Fruit fly (Drosophila melanogaster) whole organism, embryonic: Measurements from ENCODE around the gene Mtpalpha.

Experiments
- Atf3 ChIP-seq: fragments of 200-800 bp; sonication (Bioruptor generic); optimal IDR thresholded peaks from 3 replicates; lab custom pipeline; 2016; ENCODE audit warnings: missing biosample characterization, missing genetic modification characterization
- Atf6 ChIP-seq: fragments of 200-800 bp; sonication (Bioruptor generic); IDR thresholded peaks from 2 replicates; pipeline ENCODE4 v1.3.6; 2022; ENCODE audit warnings: missing biosample characterization, missing genetic modification characterization
- B-H1 ChIP-seq: fragments of 200-800 bp; sonication (Bioruptor generic); IDR thresholded peaks from 3 replicates; pipeline ENCODE4 v1.3.6; 2022; ENCODE audit warnings: missing biosample characterization, missing genetic modification characterization
- CG10274 ChIP-seq: fragments of 200-800 bp; sonication (Bioruptor generic); optimal IDR thresholded peaks from 3 replicates; lab custom pipeline; 2017; ENCODE audit warnings: missing biosample characterization, mild to moderate bottlenecking, missing genetic modification characterization
- CG10431 ChIP-seq: fragments of 200-800 bp; sonication (Bioruptor generic); optimal IDR thresholded peaks from 3 replicates; lab custom pipeline; 2018; ENCODE audit warnings: missing biosample characterization, mild to moderate bottlenecking, missing genetic modification characterization
- CG10565 ChIP-seq: fragments of 200-800 bp; sonication (Bioruptor generic); optimal IDR thresholded peaks from 3 replicates; lab custom pipeline; 2016; ENCODE audit warnings: missing biosample characterization, mild to moderate bottlenecking, missing genetic modification characterization
- CG11093 ChIP-seq: fragments of 200-800 bp; sonication (Bioruptor generic); IDR thresholded peaks from 3 replicates; pipeline ENCODE4 v1.3.6; 2022; ENCODE audit warnings: missing biosample characterization, missing genetic modification characterization
- CG12155 ChIP-seq: fragments of 200-800 bp; sonication (Bioruptor generic); optimal IDR thresholded peaks from 3 replicates; lab custom pipeline; 2016; ENCODE audit warnings: missing biosample characterization, missing genetic modification characterization
- CG1233 ChIP-seq: fragments of 200-800 bp; sonication (Bioruptor generic); optimal IDR thresholded peaks from 4 replicates; lab custom pipeline; 2018; ENCODE audit warnings: missing biosample characterization, mild to moderate bottlenecking, missing genetic modification characterization
- CG12659 ChIP-seq: fragments of 200-800 bp; sonication (Bioruptor generic); optimal IDR thresholded peaks from 3 replicates; lab custom pipeline; 2017; ENCODE audit warnings: mild to moderate bottlenecking, missing biosample characterization, missing genetic modification reagents, missing genetic modification characterization
- CG12942 ChIP-seq: fragments of 200-800 bp; sonication (Bioruptor generic); optimal IDR thresholded peaks from 3 replicates; lab custom pipeline; 2016; ENCODE audit warnings: missing biosample characterization, missing genetic modification characterization
- CG14050 ChIP-seq: fragments of 200-800 bp; sonication (Bioruptor generic); IDR thresholded peaks from 3 replicates; pipeline ENCODE4 v1.3.6; 2022; ENCODE audit warnings: missing biosample characterization, missing genetic modification characterization
- CG1602 ChIP-seq: fragments of 200-800 bp; sonication (Bioruptor generic); optimal IDR thresholded peaks from 3 replicates; lab custom pipeline; 2016; ENCODE audit warnings: missing biosample characterization, missing genetic modification characterization
- CG17802 ChIP-seq: fragments of 200-800 bp; sonication (Bioruptor generic); optimal IDR thresholded peaks from 2 replicates; lab custom pipeline; 2018; ENCODE audit warnings: missing biosample characterization, mild to moderate bottlenecking, missing genetic modification characterization, moderate library complexity
- CG18011 ChIP-seq: fragments of 200-800 bp; sonication (Bioruptor generic); optimal IDR thresholded peaks from 2 replicates; lab custom pipeline; 2017; ENCODE audit warnings: missing biosample characterization, missing genetic modification characterization, mild to moderate bottlenecking, moderate library complexity, missing genotype
- CG1832 ChIP-seq: fragments of 200-800 bp; sonication (Bioruptor generic); optimal IDR thresholded peaks from 2 replicates; lab custom pipeline; 2017; ENCODE audit warnings: missing biosample characterization, mild to moderate bottlenecking, missing genetic modification characterization, inconsistent platforms
- CG18476 ChIP-seq: fragments of 200-800 bp; sonication (Bioruptor generic); optimal IDR thresholded peaks from 2 replicates; lab custom pipeline; 2016; ENCODE audit warnings: missing biosample characterization, mild to moderate bottlenecking, missing genetic modification characterization
- CG31224 ChIP-seq: fragments of 200-800 bp; sonication (Bioruptor generic); IDR thresholded peaks from 2 replicates; pipeline ENCODE4 v1.3.6; 2022; ENCODE audit warnings: missing biosample characterization, missing genetic modification characterization
- CG31441 ChIP-seq: fragments of 200-800 bp; sonication (Bioruptor generic); IDR thresholded peaks from 2 replicates; pipeline ENCODE4 v1.3.6; 2022; ENCODE audit warnings: missing biosample characterization, missing genetic modification characterization
- CG32532 ChIP-seq: fragments of 200-800 bp; sonication (Bioruptor generic); IDR thresholded peaks from 2 replicates; pipeline ENCODE4 v1.3.6; 2022; ENCODE audit warnings: missing biosample characterization, missing genetic modification characterization
- CG6272 ChIP-seq: fragments of 200-800 bp; sonication (Bioruptor generic); IDR thresholded peaks from 2 replicates; pipeline ENCODE4 v1.3.6; 2022; ENCODE audit warnings: missing biosample characterization, missing genetic modification characterization
- CG6765 ChIP-seq: fragments of 200-800 bp; sonication (Bioruptor generic); optimal IDR thresholded peaks from 3 replicates; lab custom pipeline; 2017; ENCODE audit warnings: missing biosample characterization, mild to moderate bottlenecking, missing genetic modification characterization
- CG9437 ChIP-seq: fragments of 200-800 bp; sonication (Bioruptor generic); optimal IDR thresholded peaks from 2 replicates; lab custom pipeline; 2018; ENCODE audit warnings: missing biosample characterization, mild to moderate bottlenecking, missing genetic modification characterization
- Chrac-16 ChIP-seq: fragments of 200-800 bp; sonication (Bioruptor generic); optimal IDR thresholded peaks from 3 replicates; lab custom pipeline; 2016; ENCODE audit warnings: missing biosample characterization, missing genetic modification characterization
- D ChIP-seq, 2 experiments: fragments of 200-800 bp in 1 of 2; fragments of >200 bp in 1 of 2; sonication (Bioruptor generic) in 1 of 2; optimal IDR thresholded peaks; 2 replicates in 1 of 2; 3 replicates in 1 of 2; lab custom pipeline; 2017; ENCODE audit warnings: mild to moderate bottlenecking in 1 of 2, missing biosample characterization in 1 of 2, missing genetic modification characterization in 1 of 2, missing genetic modification reagents in 1 of 2
- Dip2 ChIP-seq: fragments of 200-800 bp; sonication (Bioruptor generic); IDR thresholded peaks from 2 replicates; pipeline ENCODE4 v1.3.6; 2022; ENCODE audit warnings: missing biosample characterization, missing genetic modification characterization
- Doc3 ChIP-seq: fragments of 200-800 bp; sonication (Bioruptor generic); IDR thresholded peaks from 3 replicates; pipeline ENCODE4 v1.3.6; 2022; ENCODE audit warnings: missing biosample characterization, missing genetic modification characterization; ENCODE audit not compliant: partially characterized antibody
- Hand ChIP-seq: fragments of 200-800 bp; sonication (Bioruptor generic); optimal IDR thresholded peaks from 2 replicates; lab custom pipeline; 2017; ENCODE audit warnings: mild to moderate bottlenecking, missing biosample characterization, missing genetic modification reagents, missing genetic modification characterization
- Lhr ChIP-seq: fragments of 200-800 bp; sonication (Bioruptor generic); optimal IDR thresholded peaks from 3 replicates; lab custom pipeline; 2017; ENCODE audit warnings: mild to moderate bottlenecking, missing biosample characterization, missing genetic modification reagents, missing genetic modification characterization
- MBD-R2 ChIP-seq: fragments of 200-800 bp; sonication (Bioruptor generic); IDR thresholded peaks from 2 replicates; pipeline ENCODE4 v1.3.6; 2022; ENCODE audit warnings: missing biosample characterization, missing genetic modification characterization
- Mes4 ChIP-seq: fragments of 200-800 bp; sonication (Bioruptor generic); optimal IDR thresholded peaks from 2 replicates; lab custom pipeline; 2016; ENCODE audit warnings: missing biosample characterization, missing genetic modification characterization
- Nf-YC ChIP-seq: fragments of 200-800 bp; optimal IDR thresholded peaks from 3 replicates; lab custom pipeline; 2019; ENCODE audit warnings: missing biosample characterization, mild to moderate bottlenecking, missing genetic modification characterization, moderate library complexity
- PHDP ChIP-seq: fragments of 200-800 bp; sonication (Bioruptor generic); optimal IDR thresholded peaks from 3 replicates; lab custom pipeline; 2018; ENCODE audit warnings: missing biosample characterization, mild to moderate bottlenecking, missing genetic modification characterization, moderate library complexity
- Ptx1 ChIP-seq: fragments of 200-800 bp; sonication (Bioruptor generic); IDR thresholded peaks from 2 replicates; pipeline ENCODE4 v1.3.6; 2022; ENCODE audit warnings: missing biosample characterization, missing genetic modification characterization
- Ssrp ChIP-seq: fragments of 200-800 bp; sonication (Bioruptor generic); optimal IDR thresholded peaks from 2 replicates; lab custom pipeline; 2018; ENCODE audit warnings: missing biosample characterization, mild to moderate bottlenecking, missing genetic modification characterization, moderate library complexity
- Stat92E ChIP-seq, 3 experiments: fragments of >200 bp in 2 of 3; fragments of 200-800 bp in 1 of 3; sonication (Bioruptor generic) in 1 of 3; optimal IDR thresholded peaks; 2 replicates each; lab custom pipeline; 2017 to 2019; ENCODE audit warnings: missing biosample characterization in 3 of 3, missing genetic modification characterization in 3 of 3, mild to moderate bottlenecking in 1 of 3, moderate library complexity in 1 of 3
- br ChIP-seq: fragments of >200 bp; optimal IDR thresholded peaks from 2 replicates; lab custom pipeline; 2017
- cas ChIP-seq: fragments of 200-800 bp; sonication (Bioruptor generic); IDR thresholded peaks from 2 replicates; pipeline ENCODE4 v1.3.6; 2022; ENCODE audit warnings: missing biosample characterization, missing genetic modification characterization
- dati ChIP-seq: fragments of 200-800 bp; sonication (Bioruptor generic); IDR thresholded peaks from 2 replicates; pipeline ENCODE4 v1.3.6; 2022; ENCODE audit warnings: missing biosample characterization, missing genetic modification characterization
- fd96Cb ChIP-seq: fragments of 200-800 bp; sonication (Bioruptor generic); optimal IDR thresholded peaks from 2 replicates; lab custom pipeline; 2018; ENCODE audit warnings: missing biosample characterization, mild to moderate bottlenecking, missing genetic modification characterization, moderate library complexity
- h ChIP-seq: fragments of >200 bp; optimal IDR thresholded peaks from 2 replicates; lab custom pipeline; 2017
- ham ChIP-seq: fragments of 200-800 bp; sonication (Bioruptor generic); IDR thresholded peaks from 2 replicates; pipeline ENCODE4 v1.3.6; 2022; ENCODE audit warnings: missing biosample characterization, missing genetic modification characterization
- knrl ChIP-seq: fragments of 200-800 bp; sonication (Bioruptor generic); IDR thresholded peaks from 3 replicates; pipeline ENCODE4 v1.3.6; 2022; ENCODE audit warnings: missing biosample characterization, missing genetic modification characterization; ENCODE audit not compliant: partially characterized antibody
- lov ChIP-seq, 2 experiments: fragments of 200-800 bp in 1 of 2; fragments of >200 bp in 1 of 2; sonication (Bioruptor generic) in 1 of 2; IDR thresholded peaks in 1 of 2; optimal IDR thresholded peaks in 1 of 2; 2 replicates in 1 of 2; 3 replicates in 1 of 2; pipeline versions ENCODE4 v1.3.6 to Lab custom; 2017 to 2022; ENCODE audit warnings: missing biosample characterization in 1 of 2, missing genetic modification characterization in 1 of 2
- mirr ChIP-seq: fragments of 200-800 bp; sonication (Bioruptor generic); optimal IDR thresholded peaks from 3 replicates; lab custom pipeline; 2018; ENCODE audit warnings: missing biosample characterization, mild to moderate bottlenecking, missing genetic modification characterization
- onecut ChIP-seq: fragments of 200-800 bp; sonication (Bioruptor generic); IDR thresholded peaks from 2 replicates; pipeline ENCODE4 v1.3.6; 2022; ENCODE audit warnings: missing biosample characterization, missing genetic modification characterization
- ranshi ChIP-seq: fragments of 200-800 bp; sonication (Bioruptor generic); IDR thresholded peaks from 2 replicates; pipeline ENCODE4 v1.3.6; 2022; ENCODE audit warnings: missing biosample characterization, missing genetic modification characterization
- zen ChIP-seq: fragments of 200-800 bp; sonication (Bioruptor generic); optimal IDR thresholded peaks from 3 replicates; lab custom pipeline; 2018; ENCODE audit warnings: missing biosample characterization, mild to moderate bottlenecking, missing genetic modification characterization, moderate library complexity

The Mtpalpha gene

DNA sequence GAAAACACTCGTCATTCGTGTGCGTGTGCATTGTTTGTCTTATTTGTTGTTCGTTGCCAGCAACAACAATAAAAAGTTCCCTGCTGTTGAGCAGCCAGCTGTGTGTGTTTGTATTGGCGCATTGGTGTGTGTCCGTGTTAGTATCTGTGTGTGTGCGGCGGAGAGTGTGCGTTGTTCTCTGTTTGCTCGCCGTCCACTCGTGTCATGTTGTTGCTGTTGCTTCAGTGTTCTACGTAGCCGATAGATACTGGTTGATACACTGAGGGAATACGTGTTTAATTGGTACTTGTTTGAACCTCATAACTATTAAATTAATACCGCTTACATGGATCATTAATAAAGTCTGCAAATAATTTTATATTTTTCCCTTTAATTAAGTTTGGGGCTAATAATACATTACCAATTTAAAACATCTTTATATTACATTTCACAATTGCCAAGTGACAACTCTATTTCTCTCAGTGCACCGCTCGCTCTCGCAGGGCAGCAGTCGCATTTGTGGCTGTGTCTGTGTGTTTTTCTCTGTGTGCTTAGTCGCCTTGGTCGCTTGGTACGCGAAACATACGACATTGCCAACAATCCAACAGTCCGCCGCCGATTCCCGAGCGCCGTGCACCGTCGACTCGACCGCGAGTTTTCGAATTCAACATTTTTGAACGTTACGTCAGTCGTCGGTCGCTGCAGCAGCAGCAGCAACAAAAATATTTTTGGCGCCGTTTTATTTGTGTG lies 8.0 kb downstream of the Mtpalpha start, which contains the start of gene brwl (continued):
- TF ChIP-seq knrl (GFP tag; lab: Robert Waterston, UW) (0 out of 3 replicates have a peak, but pooled peaks have one; percentile 29), Stat92E (GFP tag; optimal IDR thresholded peaks at IDR 0.05; lab: Kevin White, UChicago) (peak in 1 of 3 experiments; percentile 97), h (lab: Kevin White, UChicago) (no peak), Atf3 (GFP tag; lab: Kevin White, UChicago) (peak; percentile 98), zen (tag; lab: Kevin White, UChicago) (peak; percentile 99), Mes4 (peak; percentile 98), CG18011 (GFP tag; lab: Kevin White, UChicago) (peak; percentile 91), CG14050 (GFP tag; lab: Robert Waterston, UW) (peak; percentile 97), ranshi (peak; percentile 98), CG11093 (GFP tag; lab: Robert Waterston, UW) (peak; percentile 97), Chrac-16 (GFP tag; lab: Kevin White, UChicago) (peak; percentile 99), CG12155 (peak; percentile 98), CG18476 (peak; percentile 98), CG17802 (tag; lab: Kevin White, UChicago) (peak; percentile 87), CG1832 (no peak), CG10565 (GFP tag; lab: Kevin White, UChicago) (peak; percentile 93), CG9437 (peak; percentile 96), CG10431 (GFP tag; lab: Kevin White, UChicago) (peak; percentile 92), ham (GFP tag; lab: Robert Waterston, UW) (peak; percentile 95), Doc3 (GFP tag; lab: Robert Waterston, UW) (no peak), mirr (peak; percentile 97), D (optimal IDR thresholded peaks at IDR 0.05; lab: Kevin White, UChicago) (peak; percentile 93), D (GFP tag; optimal IDR thresholded peaks at IDR 0.05; lab: Kevin White, UChicago) (peak; percentile 99), CG12942 (peak; percentile 99), br (no peak), Atf6 (GFP tag; lab: Robert Waterston, UW) (peak; percentile 99), Ssrp (tag; lab: Kevin White, UChicago) (peak; percentile 99), Ptx1 (peak; percentile 99), Nf-YC (tag; lab: Kevin White, UChicago) (peak; percentile 93), CG6765 (GFP tag; lab: Kevin White, UChicago) (peak; percentile 98), fd96Cb (tag; lab: Kevin White, UChicago) (peak; percentile 99), CG31224 (GFP tag; lab: Robert Waterston, UW) (peak; percentile 96), Hand (peak; percentile 97), CG1602 (peak; percentile 99), onecut (GFP tag; lab: Robert Waterston, UW) (peak; percentile 94), MBD-R2 (GFP tag; lab: Robert Waterston, UW) (peak; percentile 97), CG12659 (GFP tag; lab: Kevin White, UChicago) (peak; percentile 99), PHDP (tag; lab: Kevin White, UChicago) (peak; percentile 99), CG10274 (GFP tag; lab: Kevin White, UChicago) (peak; percentile 93), CG31441 (GFP tag; lab: Robert Waterston, UW) (peak; percentile 99), dati (GFP tag; lab: Robert Waterston, UW) (peak; percentile 86), Lhr (GFP tag; lab: Kevin White, UChicago) (peak; percentile 97), cas (GFP tag; lab: Robert Waterston, UW) (peak; percentile 95), B-H1 (GFP tag; lab: Robert Waterston, UW) (peak; percentile 98), CG32532 (GFP tag; lab: Robert Waterston, UW) (peak; percentile 98), Dip2 (peak; percentile 77), CG6272 (GFP tag; lab: Robert Waterston, UW) (peak; percentile 98), lov (optimal IDR thresholded peaks at IDR 0.05; lab: Kevin White, UChicago) (no peak), lov (GFP tag; IDR thresholded peaks at IDR 0.05; lab: Robert Waterston, UW) (peak; percentile 95), CG1233 (GFP tag; lab: Kevin White, UChicago) (peak; percentile 99)
